Fruit fly (Drosophila melanogaster): Measurements from ENCODE around the gene CG2680.

CG2680 gene

dm6 chrX:2707377-2708090, at the start of gene CG2680:
CG2680 (minus strand) TSS chrX:2707427.
- TF ChIP-seq br (GFP tag; optimal IDR thresholded peaks at IDR 0.05), result no peak
- no peak for TF ChIP-seq GATAd (GFP tag; optimal IDR thresholded peaks at IDR 0.05)
- no peak for TF ChIP-seq OdsH (GFP tag; optimal IDR thresholded peaks at IDR 0.05)
- no peak for TF ChIP-seq woc (GFP tag; optimal IDR thresholded peaks at IDR 0.05)
- no peak for TF ChIP-seq Hnf4 (GFP tag; optimal IDR thresholded peaks at IDR 0.05)
- no peak for TF ChIP-seq Vsx2 (GFP tag; optimal IDR thresholded peaks at IDR 0.05; ENCODE audit: partially characterized antibody)
- no peak for TF ChIP-seq Dfd (GFP tag; optimal IDR thresholded peaks at IDR 0.05)
- TF ChIP-seq Myc (optimal IDR thresholded peaks at IDR 0.05), result no peak
- TF ChIP-seq N (GFP tag; optimal IDR thresholded peaks at IDR 0.05), result no peak
- TF ChIP-seq sage (GFP tag; optimal IDR thresholded peaks at IDR 0.05), result no peak
- TF ChIP-seq fru (GFP tag; optimal IDR thresholded peaks at IDR 0.05), result no peak
- TF ChIP-seq rgr (GFP tag; optimal IDR thresholded peaks at IDR 0.05), result no peak
- no peak for TF ChIP-seq HLH106 (tag; optimal IDR thresholded peaks at IDR 0.05)
- no peak for TF ChIP-seq Hr78 (GFP tag; optimal IDR thresholded peaks at IDR 0.05)
- TF ChIP-seq sv (GFP tag; optimal IDR thresholded peaks at IDR 0.05), result no peak
- no peak for TF ChIP-seq pan (optimal IDR thresholded peaks at IDR 0.05)

- TF ChIP-seq Dfd (GFP tag; optimal IDR thresholded peaks at IDR 0.05) (no peak), Hnf4 (GFP tag; optimal IDR thresholded peaks at IDR 0.05) (no peak), Hr83 (GFP tag; optimal IDR thresholded peaks at IDR 0.05; ENCODE audit: poor library complexity, severe bottlenecking) (no peak), dsf (GFP tag; optimal IDR thresholded peaks at IDR 0.05; ENCODE audit: borderline replicate concordance) (no peak), Rel (GFP tag; optimal IDR thresholded peaks at IDR 0.05) (no peak), Rel (tag; optimal IDR thresholded peaks at IDR 0.05) (no peak), Mio (GFP tag; optimal IDR thresholded peaks at IDR 0.05) (no peak), dmrt93B (GFP tag; optimal IDR thresholded peaks at IDR 0.05) (no peak), usp (GFP tag; optimal IDR thresholded peaks at IDR 0.05) (no peak), br (GFP tag; optimal IDR thresholded peaks at IDR 0.05) (no peak), Abd-B (GFP tag; optimal IDR thresholded peaks at IDR 0.05) (no peak), Vsx2 (GFP tag; optimal IDR thresholded peaks at IDR 0.05; ENCODE audit: partially characterized antibody) (no peak), lola (GFP tag; optimal IDR thresholded peaks at IDR 0.05) (no peak), CG32264 (GFP tag; optimal IDR thresholded peaks at IDR 0.05) (no peak), Jra (GFP tag; optimal IDR thresholded peaks at IDR 0.05) (no peak), GATAd (GFP tag; optimal IDR thresholded peaks at IDR 0.05) (no peak), jim (GFP tag; optimal IDR thresholded peaks at IDR 0.05) (no peak)
These were observed 42.5 kb upstream of the CG2680 start for dm6 chrX:2749693-2750092.

DNA sequence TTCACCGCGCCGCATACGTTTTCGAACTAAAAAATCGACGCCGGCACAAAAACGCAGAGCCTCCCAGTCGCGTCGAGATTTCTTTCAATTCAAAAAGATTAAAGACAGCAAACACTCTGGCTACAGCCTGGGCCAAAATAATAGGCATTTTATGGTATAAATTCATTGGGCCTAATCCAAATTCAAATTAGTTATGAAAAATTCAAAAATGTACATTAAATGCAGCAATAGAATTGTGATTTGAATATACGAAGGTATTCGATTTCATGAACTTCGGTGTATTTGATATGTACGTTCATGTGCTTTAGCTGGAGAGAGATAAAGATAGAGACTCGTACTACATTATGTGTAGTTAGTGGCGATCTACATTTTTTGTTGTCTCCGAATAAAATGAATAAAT, 36.8 kb upstream of the CG2680 start, which contains the start of gene Syx4:
Syx4 (minus strand) TSS at position 35 of the 400 bp plus-strand sequence.
- TF ChIP-seq Abd-B (GFP tag; optimal IDR thresholded peaks at IDR 0.05), result no peak
- peak; percentile 78 for TF ChIP-seq sage (GFP tag; optimal IDR thresholded peaks at IDR 0.05)
- TF ChIP-seq Rel (GFP tag; optimal IDR thresholded peaks at IDR 0.05), result peak; percentile 69
- TF ChIP-seq Rel (tag; optimal IDR thresholded peaks at IDR 0.05), result peak; percentile 44
- no peak for TF ChIP-seq GATAd (GFP tag; optimal IDR thresholded peaks at IDR 0.05)
- peak; percentile 91 for TF ChIP-seq h (GFP tag; optimal IDR thresholded peaks at IDR 0.05)
- no peak for TF ChIP-seq Hr78 (GFP tag; optimal IDR thresholded peaks at IDR 0.05)
- TF ChIP-seq tai (GFP tag; optimal IDR thresholded peaks at IDR 0.05), result peak; percentile 71
- no peak for TF ChIP-seq usp (GFP tag; optimal IDR thresholded peaks at IDR 0.05)
- TF ChIP-seq pan (optimal IDR thresholded peaks at IDR 0.05), result no peak
- peak; percentile 81 for TF ChIP-seq psq (GFP tag; optimal IDR thresholded peaks at IDR 0.05)
- no peak for TF ChIP-seq dl (GFP tag; optimal IDR thresholded peaks at IDR 0.05; ENCODE audit: insufficient read depth in 1 of 2, partially characterized antibody in 2 of 2)
- TF ChIP-seq HLH106 (tag; optimal IDR thresholded peaks at IDR 0.05), result peak; percentile 84
- peak; percentile 89 for TF ChIP-seq Hnf4 (GFP tag; optimal IDR thresholded peaks at IDR 0.05)
- no peak for TF ChIP-seq jim (GFP tag; optimal IDR thresholded peaks at IDR 0.05)
- TF ChIP-seq brk (GFP tag; optimal IDR thresholded peaks at IDR 0.05), result peak; percentile 66
- TF ChIP-seq Mio (GFP tag; optimal IDR thresholded peaks at IDR 0.05), result peak; percentile 67
- peak; percentile 82 for TF ChIP-seq sv (GFP tag; optimal IDR thresholded peaks at IDR 0.05)
- no peak for TF ChIP-seq Vsx2 (GFP tag; optimal IDR thresholded peaks at IDR 0.05; ENCODE audit: partially characterized antibody)
- peak; percentile 88 for TF ChIP-seq fru (GFP tag; optimal IDR thresholded peaks at IDR 0.05)
- TF ChIP-seq dsf (GFP tag; optimal IDR thresholded peaks at IDR 0.05; ENCODE audit: borderline replicate concordance), result peak; percentile 31
- no peak for TF ChIP-seq CrebA (GFP tag; optimal IDR thresholded peaks at IDR 0.05; ENCODE audit: borderline replicate concordance)
- TF ChIP-seq foxo (GFP tag; optimal IDR thresholded peaks at IDR 0.05), result peak; percentile 81 to 91
- no peak for TF ChIP-seq Myc (optimal IDR thresholded peaks at IDR 0.05)
- peak; percentile 92 for TF ChIP-seq ey (GFP tag; optimal IDR thresholded peaks at IDR 0.05)
- TF ChIP-seq OdsH (GFP tag; optimal IDR thresholded peaks at IDR 0.05), result peak; percentile 88
- peak; percentile 67 for TF ChIP-seq dmrt93B (GFP tag; optimal IDR thresholded peaks at IDR 0.05)
- no peak for TF ChIP-seq N (GFP tag; optimal IDR thresholded peaks at IDR 0.05)
- TF ChIP-seq lola (GFP tag; optimal IDR thresholded peaks at IDR 0.05), result no peak
- no peak for TF ChIP-seq Dif (GFP tag; optimal IDR thresholded peaks at IDR 0.05; ENCODE audit: partially characterized antibody)
- no peak for TF ChIP-seq CG9705 (GFP tag; optimal IDR thresholded peaks at IDR 0.05)
- TF ChIP-seq Hr83 (GFP tag; optimal IDR thresholded peaks at IDR 0.05; ENCODE audit: poor library complexity, severe bottlenecking), result peak; percentile 40
- peak; percentile 66 for TF ChIP-seq Jra (GFP tag; optimal IDR thresholded peaks at IDR 0.05)
- peak; percentile 73 for TF ChIP-seq woc (GFP tag; optimal IDR thresholded peaks at IDR 0.05)
- TF ChIP-seq rgr (GFP tag; optimal IDR thresholded peaks at IDR 0.05), result peak; percentile 95
- peak; percentile 87 for TF ChIP-seq br (GFP tag; optimal IDR thresholded peaks at IDR 0.05)
- peak; percentile 79 for TF ChIP-seq CG32264 (GFP tag; optimal IDR thresholded peaks at IDR 0.05)
- peak; percentile 82 for TF ChIP-seq Sp1 (GFP tag; optimal IDR thresholded peaks at IDR 0.05)
- TF ChIP-seq Dfd (GFP tag; optimal IDR thresholded peaks at IDR 0.05), result no peak

Data from whole organism, wandering third instar larva.